Worm (Caenorhabditis elegans): ENCODE measurements around the gene ceh-41.
A peak's percentile ranks its signal among the peaks of the same experiment; 100 is the strongest.

Gene ceh-41

DNA sequence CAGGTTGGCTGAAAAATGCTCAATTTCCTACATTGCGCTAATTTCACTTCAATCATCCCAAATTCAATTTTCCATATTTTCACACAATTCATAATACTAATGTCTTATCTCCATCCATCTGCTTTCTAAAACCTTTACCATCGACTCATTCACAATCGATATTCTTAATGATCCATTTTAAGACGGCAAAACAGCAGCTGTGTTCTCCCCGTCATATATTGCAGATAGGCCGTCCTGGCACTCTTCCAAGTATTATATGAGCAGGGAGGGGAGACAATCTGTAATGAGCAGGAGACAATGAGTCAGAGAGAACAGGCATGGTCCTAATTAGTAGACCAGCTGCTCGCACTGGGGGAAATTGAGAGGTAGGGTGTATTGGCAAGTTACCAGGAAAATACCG, 9.3 kb upstream of the ceh-41 start:
- TF ChIP-seq flt-1 (GFP tag; IDR thresholded peaks at IDR 0.05) = no peak
- no peak for TF ChIP-seq tab-1 (GFP tag; IDR thresholded peaks at IDR 0.05)
- no peak for TF ChIP-seq T22C8.4 (GFP tag; IDR thresholded peaks at IDR 0.05)
- no peak for TF ChIP-seq med-1 (GFP tag; optimal IDR thresholded peaks at IDR 0.05; ENCODE audit: insufficient read depth)
- TF ChIP-seq ztf-29 (GFP tag; IDR thresholded peaks at IDR 0.05) = no peak
- no peak for TF ChIP-seq ref-1 (GFP tag; conservative IDR thresholded peaks at IDR 0.05)
- no peak for TF ChIP-seq ztf-23 (GFP tag; IDR thresholded peaks at IDR 0.05)
- no peak for TF ChIP-seq klf-2 (GFP tag; conservative IDR thresholded peaks at IDR 0.05)
- no peak for TF ChIP-seq cog-1 (tag; optimal IDR thresholded peaks at IDR 0.05)

DNA sequence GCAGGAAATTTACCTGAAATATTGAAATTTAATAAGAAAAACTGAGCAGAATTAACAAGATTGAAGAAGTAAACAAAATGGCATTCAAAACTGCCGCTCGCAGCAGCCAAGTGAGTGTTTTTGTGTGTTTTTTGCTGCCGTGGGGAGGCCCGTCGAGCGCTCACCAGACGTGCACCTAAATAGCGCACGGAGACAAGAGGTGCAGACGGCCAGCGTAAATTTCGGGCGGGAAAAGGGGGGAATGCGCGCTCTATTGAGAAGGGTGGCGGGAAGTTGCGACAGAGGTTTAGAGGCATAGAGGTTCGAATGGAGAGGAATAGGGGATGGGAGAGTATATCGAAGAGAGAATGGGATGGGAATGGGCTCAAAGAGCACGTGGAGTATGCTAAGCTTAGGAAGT, 7.7 kb upstream of the ceh-41 start, which contains the start of gene ceh-39:
TSS of gene ceh-39 (minus strand) at position 13 of the 400 bp plus-strand sequence.
- TF ChIP-seq ztf-23 (GFP tag; IDR thresholded peaks at IDR 0.05) (peak; percentile 36; the same call in 1 of the 2 replicates), T22C8.4 (GFP tag; IDR thresholded peaks at IDR 0.05) (no peak), med-1 (GFP tag; optimal IDR thresholded peaks at IDR 0.05; ENCODE audit: insufficient read depth) (no peak), klf-2 (GFP tag; conservative IDR thresholded peaks at IDR 0.05) (no peak), ref-1 (GFP tag; conservative IDR thresholded peaks at IDR 0.05) (no peak), ztf-29 (GFP tag; IDR thresholded peaks at IDR 0.05) (no peak), tab-1 (GFP tag; IDR thresholded peaks at IDR 0.05) (0 out of 2 replicates have a peak, but pooled peaks have one; percentile 56), flt-1 (GFP tag; IDR thresholded peaks at IDR 0.05) (peak; percentile 65; the same call in 1 of the 2 replicates), cog-1 (tag; optimal IDR thresholded peaks at IDR 0.05) (peak; percentile 40)

DNA sequence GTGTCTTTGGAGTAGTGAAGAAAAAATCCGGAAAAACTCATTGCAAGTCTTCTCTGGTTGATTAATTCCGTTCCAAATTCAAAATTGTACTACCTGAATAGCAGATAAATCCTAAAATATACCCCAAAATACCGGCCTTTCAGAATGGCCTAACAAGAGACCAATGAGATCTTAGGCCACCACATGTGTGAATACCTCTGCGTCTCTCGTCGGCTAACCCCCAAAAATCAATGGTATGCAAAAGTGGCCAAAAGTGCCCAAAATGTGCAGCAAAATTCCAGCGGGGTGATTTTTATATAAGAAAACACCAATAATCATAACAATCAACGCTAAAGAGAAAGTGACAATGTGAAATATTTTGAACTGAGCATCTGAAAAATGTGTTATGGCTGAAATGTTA, 5.1 kb upstream of the ceh-41 start, which contains the start of gene T26C11.9:
TSS of gene T26C11.9 (minus strand) at position 254 of the 400 bp plus-strand sequence.
- TF ChIP-seq T22C8.4 (GFP tag; IDR thresholded peaks at IDR 0.05) = peak; percentile 39; the same call in 1 of the 2 replicates
- TF ChIP-seq ztf-29 (GFP tag; IDR thresholded peaks at IDR 0.05) = no peak

DNA sequence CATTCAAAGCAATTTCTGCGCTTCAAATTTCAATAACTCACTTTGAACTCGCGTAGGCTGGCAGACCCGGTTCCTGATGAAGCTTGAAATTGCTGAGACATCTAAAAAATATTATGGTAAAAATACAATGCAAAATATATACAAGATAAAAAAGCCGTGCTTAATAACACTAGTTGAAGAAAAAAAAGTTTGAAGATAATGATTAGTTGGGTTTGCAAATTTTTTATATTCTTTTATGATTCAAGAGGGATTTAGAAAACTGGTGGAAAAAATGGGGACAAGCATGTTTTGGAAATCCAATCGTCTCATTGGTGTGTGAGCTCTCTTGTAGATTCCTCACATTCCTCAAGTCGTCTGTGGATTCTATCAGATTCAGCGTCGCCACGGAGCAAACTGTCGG, 4.2 kb upstream of the ceh-41 start, which contains the start of gene ceh-21:
TSS of gene ceh-21 (minus strand) at position 101 of the 400 bp plus-strand sequence.
- no peak for TF ChIP-seq tab-1 (GFP tag; IDR thresholded peaks at IDR 0.05)
- TF ChIP-seq klf-2 (GFP tag; conservative IDR thresholded peaks at IDR 0.05) = no peak
- TF ChIP-seq ref-1 (GFP tag; conservative IDR thresholded peaks at IDR 0.05) = no peak
- no peak for TF ChIP-seq flt-1 (GFP tag; IDR thresholded peaks at IDR 0.05)
- no peak for TF ChIP-seq ztf-29 (GFP tag; IDR thresholded peaks at IDR 0.05)
- no peak for TF ChIP-seq cog-1 (tag; optimal IDR thresholded peaks at IDR 0.05)
- TF ChIP-seq med-1 (GFP tag; optimal IDR thresholded peaks at IDR 0.05; ENCODE audit: insufficient read depth) = no peak
- TF ChIP-seq ztf-23 (GFP tag; IDR thresholded peaks at IDR 0.05) = no peak
- TF ChIP-seq T22C8.4 (GFP tag; IDR thresholded peaks at IDR 0.05) = no peak

DNA sequence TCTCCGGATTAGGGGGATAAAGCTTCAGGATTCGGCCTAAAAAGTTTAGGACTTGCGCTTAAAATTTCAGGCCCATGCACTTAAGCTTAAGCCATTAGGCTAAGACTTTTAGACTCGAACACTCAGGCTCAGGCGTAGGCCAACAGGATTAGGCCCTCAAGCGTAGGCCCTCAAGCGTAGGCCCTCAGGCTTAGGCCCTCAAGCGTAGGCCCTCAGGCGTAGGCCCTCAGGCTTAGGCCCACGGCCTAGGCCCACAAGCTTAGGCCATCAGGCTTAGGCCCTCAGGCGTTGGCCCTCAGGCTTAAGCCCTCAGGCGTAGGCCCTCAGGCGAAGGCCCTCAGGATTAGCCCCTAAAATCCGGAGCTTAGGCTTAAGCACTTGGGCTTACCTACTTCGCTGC, 2.0 kb upstream of the ceh-41 start:
- TF ChIP-seq ztf-29 (GFP tag; IDR thresholded peaks at IDR 0.05) (no peak), cog-1 (tag; optimal IDR thresholded peaks at IDR 0.05) (no peak), T22C8.4 (GFP tag; IDR thresholded peaks at IDR 0.05) (no peak), med-1 (GFP tag; optimal IDR thresholded peaks at IDR 0.05; ENCODE audit: insufficient read depth) (no peak), ztf-23 (GFP tag; IDR thresholded peaks at IDR 0.05) (no peak), klf-2 (GFP tag; conservative IDR thresholded peaks at IDR 0.05) (no peak), flt-1 (GFP tag; IDR thresholded peaks at IDR 0.05) (no peak), ref-1 (GFP tag; conservative IDR thresholded peaks at IDR 0.05) (no peak), tab-1 (GFP tag; IDR thresholded peaks at IDR 0.05) (no peak)

DNA sequence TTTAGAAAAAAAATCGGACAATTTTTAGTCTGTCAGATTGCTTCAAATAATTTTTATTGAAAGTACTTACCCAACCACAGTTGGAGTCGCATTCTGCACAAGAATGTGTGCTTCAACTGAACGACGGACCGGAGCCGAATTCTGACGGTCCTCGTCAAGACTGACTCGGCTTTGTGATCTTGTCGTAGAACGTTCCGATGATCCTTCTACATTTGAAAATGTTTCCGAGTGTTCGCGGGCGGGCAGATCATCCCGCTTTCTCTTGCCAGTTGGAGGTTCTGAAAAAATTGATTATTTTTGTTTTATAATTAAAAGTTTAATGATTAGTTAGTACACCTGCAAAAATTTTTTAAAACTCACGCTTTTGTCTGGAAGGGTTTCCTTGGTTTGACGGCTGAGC, 790 bp downstream of the ceh-41 start:
- TF ChIP-seq cog-1 (tag; optimal IDR thresholded peaks at IDR 0.05) (no peak), T22C8.4 (GFP tag; IDR thresholded peaks at IDR 0.05) (no peak), ztf-29 (GFP tag; IDR thresholded peaks at IDR 0.05) (no peak), ref-1 (GFP tag; conservative IDR thresholded peaks at IDR 0.05) (no peak), med-1 (GFP tag; optimal IDR thresholded peaks at IDR 0.05; ENCODE audit: insufficient read depth) (no peak)

DNA sequence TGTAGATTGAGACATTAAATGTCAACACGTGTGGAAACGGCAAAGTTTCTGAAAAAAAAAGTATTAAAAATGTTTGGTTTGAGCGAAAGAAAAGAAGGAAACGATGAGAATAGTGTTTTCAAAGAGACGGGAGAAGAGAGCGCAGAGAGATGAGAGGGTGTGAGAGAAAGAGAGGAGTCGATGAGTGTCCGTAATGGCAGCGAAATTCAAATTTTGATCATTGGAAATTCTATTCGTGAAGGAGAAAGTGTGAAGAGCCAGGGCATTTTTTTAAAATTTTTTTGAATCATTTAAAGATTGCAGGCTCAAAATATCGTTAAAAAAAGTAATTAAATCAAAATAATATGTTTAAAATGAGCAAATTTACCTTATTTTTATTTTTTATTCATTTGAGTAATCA, 3.0 kb downstream of the ceh-41 start, which contains the start of gene T26C11.4:
TSS of gene T26C11.4 (minus strand) at position 54 of the 400 bp plus-strand sequence.
- TF ChIP-seq T22C8.4 (GFP tag; IDR thresholded peaks at IDR 0.05) (no peak), klf-2 (GFP tag; conservative IDR thresholded peaks at IDR 0.05) (no peak), ref-1 (GFP tag; conservative IDR thresholded peaks at IDR 0.05) (no peak), cog-1 (tag; optimal IDR thresholded peaks at IDR 0.05) (no peak)

DNA sequence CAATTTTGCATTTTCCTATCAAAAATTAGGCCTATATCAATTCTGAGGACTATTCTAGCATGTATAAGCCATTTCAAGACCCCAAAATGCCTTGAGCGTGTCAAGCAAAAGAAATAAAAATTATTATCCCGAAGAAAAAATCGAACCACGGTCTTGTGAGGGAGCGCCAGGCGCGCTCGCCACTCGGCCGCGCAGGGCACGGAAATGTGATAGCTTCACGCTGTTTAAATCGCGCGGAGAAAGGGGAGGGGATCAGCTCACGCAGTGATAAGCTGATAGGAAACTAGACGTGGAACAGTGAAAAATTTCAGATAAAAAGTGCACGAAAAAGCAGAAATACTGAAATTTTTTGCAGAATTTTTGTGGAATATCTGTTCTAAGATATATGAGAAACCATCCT, 10.8 kb downstream of the ceh-41 start:
- TF ChIP-seq flt-1 (GFP tag; IDR thresholded peaks at IDR 0.05) (peak; percentile 88), med-1 (GFP tag; optimal IDR thresholded peaks at IDR 0.05; ENCODE audit: insufficient read depth) (peak; percentile 7), ztf-29 (GFP tag; IDR thresholded peaks at IDR 0.05) (peak; percentile 60), ref-1 (GFP tag; conservative IDR thresholded peaks at IDR 0.05) (peak; percentile 29; the same call in 1 of the 2 replicates), tab-1 (GFP tag; IDR thresholded peaks at IDR 0.05) (peak; percentile 84), klf-2 (GFP tag; conservative IDR thresholded peaks at IDR 0.05) (peak; percentile 66), cog-1 (tag; optimal IDR thresholded peaks at IDR 0.05) (peak; percentile 3), ztf-23 (GFP tag; IDR thresholded peaks at IDR 0.05) (peak; percentile 87), T22C8.4 (GFP tag; IDR thresholded peaks at IDR 0.05) (peak; percentile 67; the same call in 1 of the 2 replicates)

DNA sequence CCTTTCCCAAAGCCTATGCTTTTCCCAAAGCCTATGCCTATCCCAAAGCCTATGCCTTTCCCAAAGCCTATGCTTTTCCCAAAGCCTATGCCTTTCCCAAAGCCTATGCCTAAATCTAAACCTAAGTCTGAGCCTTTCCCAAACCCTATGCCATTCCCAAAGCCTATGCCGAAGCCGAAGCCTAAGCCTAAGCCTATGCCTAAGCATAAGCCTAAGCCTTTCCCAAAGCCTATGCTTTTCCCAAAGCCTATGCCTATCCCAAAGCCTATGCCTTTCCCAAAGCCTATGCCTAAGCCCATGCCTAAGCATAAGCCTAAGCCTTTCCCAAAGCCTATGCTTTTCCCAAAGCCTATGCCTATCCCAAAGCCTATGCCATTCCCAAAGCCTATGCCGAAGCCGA, 11.8 kb downstream of the ceh-41 start:
- TF ChIP-seq flt-1 (GFP tag; IDR thresholded peaks at IDR 0.05) = peak; percentile 56; the same call in 1 of the 2 replicates
- peak; percentile 60; the same call in 1 of the 2 replicates for TF ChIP-seq ztf-29 (GFP tag; IDR thresholded peaks at IDR 0.05)

DNA sequence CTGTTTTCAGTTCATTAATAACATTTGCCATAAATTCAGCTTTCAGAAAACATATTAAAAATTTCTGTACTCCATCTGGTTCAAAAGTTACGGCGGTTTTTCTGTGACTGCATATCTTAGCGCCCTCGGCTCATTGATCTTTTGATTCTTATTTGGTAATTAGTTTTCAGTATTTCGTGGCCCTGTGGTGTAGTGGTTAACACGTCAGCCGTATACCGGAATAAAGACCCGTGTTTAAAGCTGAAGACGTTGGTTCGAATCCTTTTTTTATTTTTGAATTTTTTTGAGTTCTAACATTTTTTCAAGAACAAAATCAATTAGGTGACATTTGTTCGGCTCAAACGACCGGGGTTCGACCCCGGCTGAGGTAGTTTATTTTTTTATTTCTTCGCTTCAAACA, 18.0 kb downstream of the ceh-41 start:
- no peak for TF ChIP-seq klf-2 (GFP tag; conservative IDR thresholded peaks at IDR 0.05)
- TF ChIP-seq tab-1 (GFP tag; IDR thresholded peaks at IDR 0.05) = no peak
- no peak for TF ChIP-seq ref-1 (GFP tag; conservative IDR thresholded peaks at IDR 0.05)
- no peak for TF ChIP-seq med-1 (GFP tag; optimal IDR thresholded peaks at IDR 0.05; ENCODE audit: insufficient read depth)
- TF ChIP-seq flt-1 (GFP tag; IDR thresholded peaks at IDR 0.05) = no peak
- TF ChIP-seq ztf-23 (GFP tag; IDR thresholded peaks at IDR 0.05) = no peak
- no peak for TF ChIP-seq ztf-29 (GFP tag; IDR thresholded peaks at IDR 0.05)
- TF ChIP-seq T22C8.4 (GFP tag; IDR thresholded peaks at IDR 0.05) = no peak
- TF ChIP-seq cog-1 (tag; optimal IDR thresholded peaks at IDR 0.05) = no peak
